Fruit fly (Drosophila melanogaster): ENCODE measurements around the gene mew.

Gene mew

dm6 chrX:13249732-13250395 lies 8.4 kb downstream of the mew start (continued):
- TF ChIP-seq oc (tag; optimal IDR thresholded peaks at IDR 0.05): no peak
- TF ChIP-seq Poxn (GFP tag; IDR thresholded peaks at IDR 0.05): no peak
- no peak for TF ChIP-seq Doc2 (GFP tag; IDR thresholded peaks at IDR 0.05)
- TF ChIP-seq crc (GFP tag; optimal IDR thresholded peaks at IDR 0.05): no peak
- no peak for TF ChIP-seq BtbVII (GFP tag; optimal IDR thresholded peaks at IDR 0.05)
- no peak for TF ChIP-seq D19A (tag; optimal IDR thresholded peaks at IDR 0.05)
- TF ChIP-seq CG2120 (GFP tag; optimal IDR thresholded peaks at IDR 0.05): no peak
- no peak for TF ChIP-seq CG9876 (GFP tag; optimal IDR thresholded peaks at IDR 0.05)
- no peak for TF ChIP-seq salm (tag; optimal IDR thresholded peaks at IDR 0.05)
- TF ChIP-seq CG17912 (GFP tag; optimal IDR thresholded peaks at IDR 0.05): no peak
- no peak for TF ChIP-seq CG14050 (GFP tag; IDR thresholded peaks at IDR 0.05)
- TF ChIP-seq CG8089 (GFP tag; optimal IDR thresholded peaks at IDR 0.05): no peak
- no peak for TF ChIP-seq CG6765 (GFP tag; optimal IDR thresholded peaks at IDR 0.05)
- TF ChIP-seq CG33557 (GFP tag; optimal IDR thresholded peaks at IDR 0.05): no peak
- no peak for TF ChIP-seq CG3281 (GFP tag; optimal IDR thresholded peaks at IDR 0.05)
- peak; percentile 12 for TF ChIP-seq CG3407 (GFP tag; optimal IDR thresholded peaks at IDR 0.05)
- TF ChIP-seq CG42726 (GFP tag; IDR thresholded peaks at IDR 0.05; ENCODE audit: partially characterized antibody): no peak
- TF ChIP-seq CG10431 (GFP tag; optimal IDR thresholded peaks at IDR 0.05): no peak
- TF ChIP-seq sqz (GFP tag; optimal IDR thresholded peaks at IDR 0.05): no peak
- no peak for TF ChIP-seq Myb (GFP tag; optimal IDR thresholded peaks at IDR 0.05)
- TF ChIP-seq Hsf (GFP tag; optimal IDR thresholded peaks at IDR 0.05): no peak
- TF ChIP-seq jing (GFP tag; optimal IDR thresholded peaks at IDR 0.05): no peak
- no peak for TF ChIP-seq lbe (GFP tag; optimal IDR thresholded peaks at IDR 0.05)
- no peak for TF ChIP-seq CG12744 (GFP tag; optimal IDR thresholded peaks at IDR 0.05)
- no peak for TF ChIP-seq run (tag; optimal IDR thresholded peaks at IDR 0.05)
- TF ChIP-seq CG14965 (GFP tag; optimal IDR thresholded peaks at IDR 0.05; ENCODE audit: borderline replicate concordance): no peak
- TF ChIP-seq Fer2 (tag; optimal IDR thresholded peaks at IDR 0.05): no peak
- TF ChIP-seq sens (GFP tag): peak; percentile 74
- TF ChIP-seq az2 (GFP tag; optimal IDR thresholded peaks at IDR 0.05): peak; percentile 26
- TF ChIP-seq CG8924 (tag; optimal IDR thresholded peaks at IDR 0.05): no peak
- no peak for TF ChIP-seq CG7357 (GFP tag; IDR thresholded peaks at IDR 0.05)
- no peak for TF ChIP-seq CG15479 (GFP tag; optimal IDR thresholded peaks at IDR 0.05)
- TF ChIP-seq Neu2 (GFP tag; optimal IDR thresholded peaks at IDR 0.05; ENCODE audit: borderline replicate concordance): no peak
- TF ChIP-seq ap (GFP tag; IDR thresholded peaks at IDR 0.05): 0 out of 2 replicates have a peak, but pooled peaks have one; percentile 7
- TF ChIP-seq ac (GFP tag; optimal IDR thresholded peaks at IDR 0.05): no peak
- TF ChIP-seq Hr39 (optimal IDR thresholded peaks at IDR 0.05): no peak
- no peak for TF ChIP-seq Hand (GFP tag; optimal IDR thresholded peaks at IDR 0.05)
- no peak for TF ChIP-seq YL-1 (GFP tag; optimal IDR thresholded peaks at IDR 0.05)
- TF ChIP-seq fru (optimal IDR thresholded peaks at IDR 0.05): no peak
- no peak for TF ChIP-seq pnt (GFP tag; optimal IDR thresholded peaks at IDR 0.05)
- no peak for TF ChIP-seq scrt (GFP tag; optimal IDR thresholded peaks at IDR 0.05)

dm6 chrX:13248515-13248914 lies 9.8 kb downstream of the mew start:
- TF ChIP-seq CG15269 (tag; optimal IDR thresholded peaks at IDR 0.05) (no peak), disco-r (GFP tag; optimal IDR thresholded peaks at IDR 0.05) (no peak), CG17328 (GFP tag; IDR thresholded peaks at IDR 0.05) (0 out of 2 replicates have a peak, but pooled peaks have one; percentile 5), CG12769 (tag; optimal IDR thresholded peaks at IDR 0.05) (peak; percentile 11), crol (GFP tag; IDR thresholded peaks at IDR 0.05) (peak; percentile 92), ttk (GFP tag; IDR thresholded peaks at IDR 0.05) (0 out of 2 replicates have a peak, but pooled peaks have one; percentile 16), CG12236 (GFP tag; optimal IDR thresholded peaks at IDR 0.05) (no peak), ham (GFP tag; IDR thresholded peaks at IDR 0.05) (no peak), cato (GFP tag; optimal IDR thresholded peaks at IDR 0.05; ENCODE audit: borderline replicate concordance) (no peak), nerfin-2 (GFP tag; IDR thresholded peaks at IDR 0.05; ENCODE audit: partially characterized antibody) (no peak), CG2199 (GFP tag; IDR thresholded peaks at IDR 0.05) (peak; percentile 31; the same call in 1 of the 3 replicates), CG1233 (GFP tag; optimal IDR thresholded peaks at IDR 0.05) (no peak), otp (GFP tag; IDR thresholded peaks at IDR 0.05) (no peak)
